Worm (Caenorhabditis elegans): ENCODE data around the gene F23H12.5.

F23H12.5 gene

DNA sequence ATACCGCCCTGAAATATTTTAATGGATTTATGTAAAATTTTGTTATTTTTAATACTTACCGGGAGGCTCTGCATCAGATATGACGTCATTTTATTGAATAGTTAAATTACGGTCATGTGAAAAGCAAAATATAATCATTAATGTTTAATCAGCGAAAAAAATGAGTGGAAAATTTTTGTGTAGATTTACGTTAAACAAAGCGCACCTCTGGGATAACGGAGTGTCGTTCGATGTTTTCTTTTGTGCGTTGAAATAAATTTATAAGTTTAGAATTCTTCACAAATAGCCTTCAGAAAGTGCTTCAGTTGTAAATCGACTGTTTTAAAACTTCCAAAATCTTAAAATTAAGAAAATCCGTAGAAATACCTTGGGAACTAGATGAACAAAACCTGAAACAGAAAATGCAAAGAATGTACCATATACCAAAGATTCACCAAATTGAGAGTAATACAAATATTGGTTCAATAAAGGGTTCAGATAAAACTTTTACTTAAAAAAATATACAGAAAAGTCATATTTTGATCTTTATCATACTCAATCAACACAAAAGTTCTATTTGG lies 42.3 kb downstream of the F23H12.5 start, which contains the start of the genes K01D12.20 and miga-1:
K01D12.20 (minus strand) TSS at position 138 of the 560 bp plus-strand sequence.
miga-1 (minus strand) TSS at position 183 of the 560 bp plus-strand sequence.
- TF ChIP-seq pqm-1 (tag; optimal IDR thresholded peaks at IDR 0.05), result peak; percentile 18
- no peak for TF ChIP-seq tbx-2 (tag; optimal IDR thresholded peaks at IDR 0.05)
- TF ChIP-seq lin-39 (tag; optimal IDR thresholded peaks at IDR 0.05), result no peak
- TF ChIP-seq hmg-11 (tag; optimal IDR thresholded peaks at IDR 0.05), result no peak
- peak; percentile 40 for TF ChIP-seq nhr-23 (tag; optimal IDR thresholded peaks at IDR 0.05)
- TF ChIP-seq pha-4 (tag; optimal IDR thresholded peaks at IDR 0.05), result peak; percentile 64
- peak; percentile 47 for TF ChIP-seq lin-15B (tag; optimal IDR thresholded peaks at IDR 0.05)
- TF ChIP-seq ceh-9 (tag; optimal IDR thresholded peaks at IDR 0.05), result no peak
- no peak for TF ChIP-seq nhr-11 (tag; optimal IDR thresholded peaks at IDR 0.05)
- peak; percentile 44 for TF ChIP-seq elt-2 (tag; optimal IDR thresholded peaks at IDR 0.05)
- no peak for TF ChIP-seq nhr-237 (tag; optimal IDR thresholded peaks at IDR 0.05)
- TF ChIP-seq nhr-67 (tag; optimal IDR thresholded peaks at IDR 0.05), result no peak
- TF ChIP-seq nhr-25 (tag; optimal IDR thresholded peaks at IDR 0.05), result no peak
- TF ChIP-seq ceh-16 (tag; optimal IDR thresholded peaks at IDR 0.05), result no peak
- TF ChIP-seq fkh-10 (GFP tag; optimal IDR thresholded peaks at IDR 0.05), result no peak
- TF ChIP-seq R02D3.7 (tag; optimal IDR thresholded peaks at IDR 0.05), result peak; percentile 93
- peak; percentile 34 for TF ChIP-seq snpc-4 (tag; optimal IDR thresholded peaks at IDR 0.05)
- no peak for TF ChIP-seq nfya-1 (tag; optimal IDR thresholded peaks at IDR 0.05; ENCODE audit: insufficient read depth)
- TF ChIP-seq nhr-77 (tag; optimal IDR thresholded peaks at IDR 0.05), result no peak
- no peak for TF ChIP-seq ceh-82 (tag; optimal IDR thresholded peaks at IDR 0.05)
- TF ChIP-seq egl-5 (tag; optimal IDR thresholded peaks at IDR 0.05), result no peak

DNA sequence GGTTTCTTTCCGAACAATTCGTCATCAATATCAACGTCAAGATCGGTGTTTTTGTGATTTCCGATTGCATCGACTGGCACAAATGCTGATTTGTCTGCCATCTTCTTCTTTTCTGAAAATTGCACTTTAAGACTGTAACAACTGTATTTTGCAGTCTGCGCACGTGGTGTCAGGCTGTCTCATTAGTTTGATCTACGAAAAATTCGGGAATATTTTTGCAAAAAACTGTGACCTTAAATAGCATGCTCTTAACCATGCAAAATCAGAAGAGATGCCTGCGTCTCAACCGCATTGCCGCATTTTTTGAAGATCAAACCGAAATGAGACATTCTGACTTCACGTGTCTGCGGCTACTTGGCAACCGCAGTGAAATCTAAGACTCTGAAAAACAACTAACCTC lies 42.9 kb downstream of the F23H12.5 start, which contains the start of gene K01D12.7:
K01D12.7 (minus strand) TSS at position 101 of the 400 bp plus-strand sequence.
- TF ChIP-seq eor-1 (tag; optimal IDR thresholded peaks at IDR 0.05) (no peak), ceh-82 (tag; optimal IDR thresholded peaks at IDR 0.05) (no peak), hmg-11 (tag; optimal IDR thresholded peaks at IDR 0.05) (no peak), nhr-11 (tag; optimal IDR thresholded peaks at IDR 0.05) (no peak)

- TF ChIP-seq fos-1 (tag; optimal IDR thresholded peaks at IDR 0.05) (no peak), mdl-1 (tag; optimal IDR thresholded peaks at IDR 0.05) (no peak), snpc-4 (tag; optimal IDR thresholded peaks at IDR 0.05) (no peak)
Observed at ce11 chrV:12402355-12402754, 43.9 kb downstream of the F23H12.5 start, which contains the start of gene K01D12.8. K01D12.8 (plus strand) TSS chrV:12402655.

- TF ChIP-seq nhr-25 (tag; optimal IDR thresholded peaks at IDR 0.05), result peak; percentile 54
- no peak for TF ChIP-seq nfya-1 (tag; optimal IDR thresholded peaks at IDR 0.05; ENCODE audit: insufficient read depth)
Observed at ce11 chrV:12404544-12404943, 46.1 kb downstream of the F23H12.5 start, which contains the start of gene K01D12.9. K01D12.9 (minus strand) TSS chrV:12404644.

- TF ChIP-seq egl-5 (tag; optimal IDR thresholded peaks at IDR 0.05), result no peak
- TF ChIP-seq mml-1 (tag; optimal IDR thresholded peaks at IDR 0.05), result no peak
- no peak for TF ChIP-seq nhr-76 (tag; optimal IDR thresholded peaks at IDR 0.05)
- TF ChIP-seq jun-1 (tag; optimal IDR thresholded peaks at IDR 0.05), result no peak
- no peak for TF ChIP-seq tbx-2 (tag; optimal IDR thresholded peaks at IDR 0.05)
Observed at ce11 chrV:12405929-12406328, 47.5 kb downstream of the F23H12.5 start, which contains the start of gene K01D12.10. K01D12.10 (plus strand) TSS chrV:12406229.

DNA sequence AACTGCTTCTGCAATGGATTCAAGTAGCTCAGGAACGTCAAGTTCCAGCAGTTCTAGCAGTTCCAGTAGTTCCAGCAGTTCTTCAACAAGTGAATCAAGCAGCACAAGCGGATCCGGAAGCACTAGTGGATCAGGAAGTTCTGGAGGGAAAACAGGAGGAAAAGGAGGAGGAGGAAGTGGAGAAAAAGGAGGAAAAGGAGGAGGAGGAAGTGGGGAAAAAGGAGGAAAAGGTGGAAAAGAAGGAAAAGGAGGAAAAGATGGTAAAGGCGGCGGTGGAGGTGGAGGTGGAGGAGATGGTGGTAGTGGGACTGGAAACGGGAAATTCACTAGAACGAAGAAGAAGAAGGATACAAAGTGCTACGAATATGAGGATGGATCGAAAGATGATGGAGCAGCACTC lies 48.1 kb downstream of the F23H12.5 start:
- no peak for TF ChIP-seq fkh-10 (GFP tag; optimal IDR thresholded peaks at IDR 0.05)
- TF ChIP-seq egl-27 (tag; optimal IDR thresholded peaks at IDR 0.05), result no peak
- no peak for TF ChIP-seq lin-15B (tag; optimal IDR thresholded peaks at IDR 0.05)
- no peak for TF ChIP-seq elt-3 (tag; optimal IDR thresholded peaks at IDR 0.05)
- no peak for TF ChIP-seq R02D3.7 (tag; optimal IDR thresholded peaks at IDR 0.05)
- TF ChIP-seq unc-62 (GFP tag; optimal IDR thresholded peaks at IDR 0.05), result no peak
- TF ChIP-seq lin-39 (tag; optimal IDR thresholded peaks at IDR 0.05), result no peak
- no peak for TF ChIP-seq lsy-12 (tag; optimal IDR thresholded peaks at IDR 0.05)
- TF ChIP-seq pha-4 (tag; optimal IDR thresholded peaks at IDR 0.05), result no peak
- TF ChIP-seq zag-1 (tag; optimal IDR thresholded peaks at IDR 0.05), result no peak
- TF ChIP-seq unc-39 (tag; optimal IDR thresholded peaks at IDR 0.05), result no peak
- TF ChIP-seq daf-12 (tag; optimal IDR thresholded peaks at IDR 0.05), result no peak
- no peak for TF ChIP-seq elt-1 (tag; optimal IDR thresholded peaks at IDR 0.05)
- no peak for TF ChIP-seq nhr-23 (tag; optimal IDR thresholded peaks at IDR 0.05)
- TF ChIP-seq skn-1 (tag; optimal IDR thresholded peaks at IDR 0.05), result no peak
- no peak for TF ChIP-seq fos-1 (tag; optimal IDR thresholded peaks at IDR 0.05)
- no peak for TF ChIP-seq eor-1 (tag; optimal IDR thresholded peaks at IDR 0.05)
- TF ChIP-seq sea-2 (GFP tag; optimal IDR thresholded peaks at IDR 0.05), result no peak
- no peak for TF ChIP-seq fkh-2 (tag; optimal IDR thresholded peaks at IDR 0.05)
